Fruit fly (Drosophila melanogaster) whole organism, wandering third instar larva: ENCODE results near the gene His4r.
A peak's percentile ranks its signal among the peaks of the same experiment; 100 is the strongest.

ENCODE experiments used
- CG9705 ChIP-seq: fragments of 200-800 bp; sonication (Bioruptor generic); optimal IDR thresholded peaks from 2 replicates; lab custom pipeline; 2018; ENCODE audit warnings: missing biosample characterization, mild to moderate bottlenecking, missing genetic modification characterization
- Dif ChIP-seq: fragments of 200-275, 200-300 bp; sonication (Bioruptor generic); optimal IDR thresholded peaks from 2 replicates; lab custom pipeline; 2018; ENCODE audit warnings: missing biosample characterization, missing genetic modification characterization; ENCODE audit not compliant: partially characterized antibody
- GATAd ChIP-seq: sonication (Bioruptor generic); optimal IDR thresholded peaks from 2 replicates; lab custom pipeline; 2016; ENCODE audit warnings: missing biosample characterization, missing genetic modification characterization
- HLH106 ChIP-seq: fragments of 200-800 bp; optimal IDR thresholded peaks from 3 replicates; lab custom pipeline; 2019; ENCODE audit warnings: missing biosample characterization, mild to moderate bottlenecking, missing genetic modification characterization, moderate library complexity
- Hnf4 ChIP-seq: fragments of 200-800 bp; sonication (Bioruptor generic); optimal IDR thresholded peaks from 2 replicates; lab custom pipeline; 2016; ENCODE audit warnings: missing biosample characterization, mild to moderate bottlenecking, missing genetic modification characterization
- Hr83 ChIP-seq: fragments of 200-300 bp; sonication (Bioruptor generic); optimal IDR thresholded peaks from 2 replicates; lab custom pipeline; 2016; ENCODE audit warnings: missing biosample characterization, mild to moderate bottlenecking, missing genetic modification characterization, moderate library complexity; ENCODE audit not compliant: poor library complexity, severe bottlenecking
- Jra ChIP-seq: sonication (Bioruptor generic); optimal IDR thresholded peaks from 2 replicates; lab custom pipeline; 2016; ENCODE audit warnings: missing biosample characterization, missing genetic modification characterization
- N ChIP-seq: fragments of >200 bp; optimal IDR thresholded peaks from 2 replicates; lab custom pipeline; 2018; ENCODE audit warnings: missing biosample characterization, missing external identifiers, missing genetic modification characterization
- OdsH ChIP-seq: fragments of 200-800 bp; sonication (Bioruptor generic); optimal IDR thresholded peaks from 2 replicates; lab custom pipeline; 2016; ENCODE audit warnings: missing biosample characterization, mild to moderate bottlenecking, missing genetic modification characterization
- Rel ChIP-seq, 2 experiments: fragments of 200-800 bp; sonication (Bioruptor generic) in 1 of 2; optimal IDR thresholded peaks; 2 replicates in 1 of 2; 3 replicates in 1 of 2; lab custom pipeline; 2016 to 2019; ENCODE audit warnings: mild to moderate bottlenecking in 2 of 2, missing biosample characterization in 2 of 2, missing genetic modification characterization in 2 of 2, moderate library complexity in 1 of 2
- Vsx2 ChIP-seq: fragments of 200-300, 225-300 bp; sonication (Bioruptor generic); optimal IDR thresholded peaks from 2 replicates; lab custom pipeline; 2018; ENCODE audit warnings: missing biosample characterization, missing genetic modification characterization; ENCODE audit not compliant: partially characterized antibody
- br ChIP-seq: fragments of 200-800 bp; sonication (Bioruptor generic); optimal IDR thresholded peaks from 2 replicates; lab custom pipeline; 2016; ENCODE audit warnings: missing biosample characterization, missing genetic modification characterization
- brk ChIP-seq: fragments of 200-800 bp; sonication (Bioruptor generic); optimal IDR thresholded peaks from 2 replicates; lab custom pipeline; 2016; ENCODE audit warnings: missing biosample characterization, mild to moderate bottlenecking, missing genetic modification characterization
- dl ChIP-seq, 2 experiments: fragments of 175-275, 200-275 bp in 1 of 2; fragments of 200-275 bp in 1 of 2; sonication (Bioruptor generic); optimal IDR thresholded peaks; lab custom pipeline; 2018; ENCODE audit warnings: mild to moderate bottlenecking in 2 of 2, missing biosample characterization in 2 of 2, missing genetic modification characterization in 2 of 2, moderate library complexity in 2 of 2; ENCODE audit not compliant: partially characterized antibody in 2 of 2, insufficient read depth in 1 of 2
- dmrt93B ChIP-seq: fragments of 200-800 bp; sonication (Bioruptor generic); optimal IDR thresholded peaks from 2 replicates; lab custom pipeline; 2018; ENCODE audit warnings: missing biosample characterization, mild to moderate bottlenecking, missing genetic modification characterization
- ey ChIP-seq: fragments of 200-800 bp; sonication (Bioruptor generic); optimal IDR thresholded peaks from 2 replicates; lab custom pipeline; 2016; ENCODE audit warnings: missing biosample characterization, missing genetic modification characterization
- fru ChIP-seq: fragments of 200-800 bp; sonication (Bioruptor generic); optimal IDR thresholded peaks from 3 replicates; lab custom pipeline; 2016; ENCODE audit warnings: missing biosample characterization, mild to moderate bottlenecking, missing genetic modification characterization
- h ChIP-seq: fragments of 200-800 bp; sonication (Bioruptor generic); optimal IDR thresholded peaks from 3 replicates; lab custom pipeline; 2016; ENCODE audit warnings: missing biosample characterization, mild to moderate bottlenecking, missing genetic modification characterization
- lola ChIP-seq: fragments of >200 bp; optimal IDR thresholded peaks from 2 replicates; lab custom pipeline; 2017; ENCODE audit warnings: missing biosample characterization, missing genetic modification characterization
- psq ChIP-seq: fragments of 200-800 bp; sonication (Bioruptor generic); optimal IDR thresholded peaks from 3 replicates; lab custom pipeline; 2017; ENCODE audit warnings: missing biosample characterization, mild to moderate bottlenecking, missing genetic modification characterization, moderate library complexity
- sv ChIP-seq: fragments of 200-800 bp; sonication (Bioruptor generic); optimal IDR thresholded peaks from 3 replicates; lab custom pipeline; 2016; ENCODE audit warnings: missing biosample characterization, missing genetic modification characterization
- woc ChIP-seq: sonication (Bioruptor generic); optimal IDR thresholded peaks from 2 replicates; lab custom pipeline; 2016; ENCODE audit warnings: missing biosample characterization, mild to moderate bottlenecking, missing genetic modification characterization

His4r gene

DNA sequence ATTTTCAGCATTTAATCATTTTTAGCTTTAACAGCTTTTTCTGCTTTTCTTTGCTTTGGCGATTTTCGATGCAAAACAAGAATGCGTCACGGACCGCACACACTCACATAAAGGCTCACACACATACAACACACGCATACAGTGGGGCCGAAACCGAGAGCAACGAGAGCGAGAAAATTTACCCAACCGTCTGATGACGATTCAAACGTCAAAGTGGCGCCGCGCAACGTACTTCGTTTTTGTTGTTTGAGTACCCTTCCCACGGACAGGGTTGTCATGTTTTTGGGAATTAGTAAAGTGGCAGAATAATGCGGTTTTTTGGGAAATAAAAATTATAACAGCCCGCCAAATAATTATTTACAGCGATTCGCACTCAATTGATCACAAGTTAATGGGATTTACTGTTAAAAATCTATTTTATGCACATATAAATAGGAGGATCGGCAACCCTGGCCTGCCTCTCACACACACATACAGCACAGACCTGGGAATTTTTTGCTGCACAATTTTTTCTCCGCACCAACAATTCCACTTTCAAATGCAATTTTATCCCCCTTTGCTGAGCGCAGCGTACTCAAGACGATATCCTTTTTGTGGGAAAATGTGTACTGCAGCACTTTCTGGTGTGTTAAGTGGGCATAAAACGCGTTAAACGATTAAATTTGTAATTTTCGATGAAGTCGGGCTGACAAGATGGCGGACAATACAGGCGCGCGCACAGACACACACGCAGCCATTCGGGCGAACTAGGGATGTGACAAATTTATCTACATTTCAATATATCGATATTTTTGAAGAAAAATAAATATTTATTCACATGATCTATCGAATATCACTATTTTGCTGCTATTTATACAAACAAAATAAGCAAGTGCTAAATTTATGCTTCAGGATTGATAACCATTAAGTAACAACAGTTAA is 29.7 kb downstream of the His4r start (continued):
- peak; percentile 88 for TF ChIP-seq Jra
- TF ChIP-seq Vsx2: no peak
- TF ChIP-seq dl (GFP tag; optimal IDR thresholded peaks at IDR 0.05; lab: Kevin White, UChicago; ENCODE audit: insufficient read depth in 1 of 2, partially characterized antibody in 2 of 2): peak in 1 of 2 experiments; percentile 34
- TF ChIP-seq brk (GFP tag; lab: Kevin White, UChicago): peak; percentile 89
- peak; percentile 95 for TF ChIP-seq fru (GFP tag; lab: Kevin White, UChicago)
- TF ChIP-seq HLH106: peak; percentile 96

DNA sequence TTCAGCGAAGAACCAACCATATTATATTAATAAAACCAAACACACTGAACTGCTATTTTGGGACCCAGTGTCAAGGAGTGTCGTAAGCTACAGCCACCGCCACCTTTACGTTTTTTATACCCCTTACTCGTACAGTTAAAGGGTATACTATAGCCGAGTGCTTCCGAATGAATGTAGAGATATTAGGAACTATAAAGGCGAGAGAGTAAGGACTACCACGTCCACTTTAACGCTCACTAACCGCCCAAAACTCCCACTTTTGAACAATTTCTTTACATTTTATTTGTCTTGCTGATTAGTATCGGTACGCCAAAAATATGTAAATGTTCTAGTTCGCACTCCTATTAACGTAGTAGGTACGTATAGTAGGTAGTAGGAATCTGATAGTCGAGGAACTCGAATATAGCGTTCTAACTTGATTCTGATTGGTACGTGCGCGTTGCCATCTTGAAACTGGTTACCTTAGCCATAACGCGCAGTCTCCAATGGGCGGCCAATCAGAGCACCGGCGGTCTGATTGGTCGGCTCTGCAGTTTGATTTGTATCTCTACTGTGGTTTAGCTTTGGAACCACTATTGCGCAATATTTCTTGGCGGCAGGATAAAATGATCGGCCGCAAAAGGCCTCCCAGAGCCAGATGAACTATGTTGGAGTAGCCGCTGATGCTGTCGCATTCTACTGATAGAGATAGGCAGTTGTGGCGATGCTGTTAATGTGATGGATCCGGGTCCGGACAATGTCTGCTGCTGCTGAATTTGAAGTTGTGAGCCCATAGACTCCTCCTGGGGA is 30.6 kb downstream of the His4r start:
- TF ChIP-seq Hnf4 (GFP tag; lab: Kevin White, UChicago) (peak; percentile 22), Rel (GFP tag; optimal IDR thresholded peaks at IDR 0.05; lab: Kevin White, UChicago) (no peak), Rel (tag; optimal IDR thresholded peaks at IDR 0.05; lab: Kevin White, UChicago) (no peak), OdsH (peak; percentile 39), ey (GFP tag; lab: Kevin White, UChicago) (peak; percentile 18)

DNA sequence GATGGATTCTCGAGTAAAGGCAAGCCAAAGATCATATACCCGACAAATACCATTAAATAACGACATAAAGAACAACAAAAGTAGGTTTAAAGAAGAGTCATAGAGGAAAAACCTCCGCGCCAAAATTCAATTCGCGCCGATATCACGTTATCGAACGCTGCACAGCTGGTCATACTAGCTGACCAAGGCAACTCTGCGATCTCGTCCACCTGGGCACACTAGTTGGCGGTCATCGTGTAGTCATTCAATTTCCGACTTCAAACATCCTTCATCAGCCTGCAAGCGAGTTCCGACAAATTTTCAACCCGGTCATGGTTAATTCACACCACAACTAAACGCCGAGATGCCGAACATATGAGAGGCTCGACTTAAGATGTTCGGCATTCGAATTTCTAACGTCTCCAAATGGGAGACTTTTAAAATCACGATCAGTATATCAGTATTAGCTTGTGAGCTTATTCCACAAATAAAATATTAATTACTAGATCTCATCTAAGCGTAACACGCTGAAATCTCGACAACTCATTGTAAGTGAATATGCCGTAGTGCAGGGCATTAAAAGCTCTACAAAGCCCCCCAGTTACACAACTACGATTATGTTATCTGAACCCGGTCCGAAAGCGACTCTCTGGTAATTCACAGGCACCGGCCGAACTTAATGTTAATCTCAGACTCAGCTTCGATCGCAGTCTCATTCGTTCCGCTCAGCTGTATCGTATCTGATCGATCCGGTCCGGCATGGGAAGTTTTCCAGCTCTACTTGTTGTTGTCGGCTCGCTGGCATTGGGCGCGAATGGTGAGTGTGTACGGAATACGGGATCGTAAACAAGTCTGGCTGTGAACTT is 31.4 kb downstream of the His4r start, which contains the start of gene CG3505:
TSS of gene CG3505 (plus strand) at position 688 of the 845 bp plus-strand sequence.
- TF ChIP-seq N (GFP tag; lab: Kevin White, UChicago) (no peak), ey (GFP tag; lab: Kevin White, UChicago) (no peak), sv (GFP tag; lab: Kevin White, UChicago) (peak; percentile 10), br (GFP tag; lab: Kevin White, UChicago) (no peak), h (peak; percentile 3), CG9705 (GFP tag; lab: Kevin White, UChicago) (no peak), Dif (GFP tag; lab: Kevin White, UChicago) (peak; percentile 46), dl (GFP tag; optimal IDR thresholded peaks at IDR 0.05; lab: Kevin White, UChicago; ENCODE audit: insufficient read depth in 1 of 2, partially characterized antibody in 2 of 2) (peak in 1 of 2 experiments; percentile 5), Hr83 (GFP tag; lab: Kevin White, UChicago) (peak; percentile 1), GATAd (GFP tag; lab: Kevin White, UChicago) (no peak), fru (GFP tag; lab: Kevin White, UChicago) (peak; percentile 47), psq (GFP tag; lab: Kevin White, UChicago) (no peak), lola (GFP tag; lab: Kevin White, UChicago) (no peak), woc (no peak), Vsx2 (no peak), Rel (GFP tag; optimal IDR thresholded peaks at IDR 0.05; lab: Kevin White, UChicago) (no peak), Rel (tag; optimal IDR thresholded peaks at IDR 0.05; lab: Kevin White, UChicago) (peak; percentile 83), brk (GFP tag; lab: Kevin White, UChicago) (no peak), Hnf4 (GFP tag; lab: Kevin White, UChicago) (no peak), dmrt93B (GFP tag; lab: Kevin White, UChicago) (no peak)

DNA sequence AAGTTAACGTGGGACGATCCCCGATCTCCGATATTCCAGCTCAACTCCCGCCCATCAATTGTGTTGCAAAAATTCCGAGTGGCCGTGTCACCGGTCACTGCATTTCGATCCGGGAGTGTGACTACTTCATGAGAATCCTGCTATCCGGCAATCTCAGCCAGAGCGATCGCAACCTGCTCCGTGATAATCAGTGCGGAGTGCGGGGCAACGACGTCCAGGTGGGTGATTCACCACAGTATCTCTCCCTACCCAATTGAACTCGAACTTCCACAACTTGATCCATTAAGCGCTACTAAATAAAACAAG is 32.0 kb downstream of the His4r start:
- no peak for TF ChIP-seq Hr83 (GFP tag; lab: Kevin White, UChicago)
- no peak for TF ChIP-seq Rel (GFP tag; optimal IDR thresholded peaks at IDR 0.05; lab: Kevin White, UChicago)
- TF ChIP-seq Rel (tag; optimal IDR thresholded peaks at IDR 0.05; lab: Kevin White, UChicago): peak; percentile 79
- no peak for TF ChIP-seq dmrt93B (GFP tag; lab: Kevin White, UChicago)

DNA sequence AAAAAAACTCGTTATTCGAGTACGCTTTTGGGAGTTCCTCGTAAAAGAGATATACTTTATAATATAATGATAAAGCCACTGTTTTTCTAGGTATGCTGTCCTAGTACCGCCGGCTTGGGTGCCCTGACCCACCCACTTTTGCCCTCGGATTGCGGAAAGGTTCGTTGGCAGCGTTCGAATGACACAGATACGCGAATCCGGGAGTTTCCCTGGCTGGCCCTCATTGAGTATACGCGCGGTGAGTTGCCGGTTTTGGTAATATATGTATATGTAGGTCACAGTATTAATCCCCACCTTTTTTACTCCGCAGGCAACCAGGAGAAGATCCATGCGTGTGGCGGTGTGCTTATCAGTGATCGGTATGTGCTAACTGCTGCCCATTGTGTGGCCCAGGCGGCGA is 32.6 kb downstream of the His4r start:
- TF ChIP-seq dmrt93B (GFP tag; lab: Kevin White, UChicago) (no peak), Rel (GFP tag; optimal IDR thresholded peaks at IDR 0.05; lab: Kevin White, UChicago) (no peak), Rel (tag; optimal IDR thresholded peaks at IDR 0.05; lab: Kevin White, UChicago) (peak; percentile 95)
